Worm (Caenorhabditis elegans) whole organism, late embryonic: ENCODE measurements around the gene sre-24.

ENCODE experiments used
- C08G9.2 ChIP-seq: sonication (generic microtip); optimal IDR thresholded peaks from 2 replicates; lab custom pipeline; 2016; ENCODE audit warnings: mild to moderate bottlenecking, missing genetic modification characterization, moderate library complexity, missing compliant biosample characterization
- C38D4.7 ChIP-seq: fragments of 200-800 bp; sonication (Bioruptor generic); optimal IDR thresholded peaks from 2 replicates; lab custom pipeline; 2018; ENCODE audit warnings: mild to moderate bottlenecking, missing genetic modification characterization, moderate library complexity, missing compliant biosample characterization
- F13H6.1 ChIP-seq: sonication (generic microtip); optimal IDR thresholded peaks from 2 replicates; lab custom pipeline; 2016; ENCODE audit warnings: missing genetic modification characterization, missing compliant biosample characterization
- T23F11.4 ChIP-seq: fragments of 200-800 bp; sonication (Bioruptor generic); optimal IDR thresholded peaks from 2 replicates; lab custom pipeline; 2018; ENCODE audit warnings: mild to moderate bottlenecking, missing genetic modification characterization, missing compliant biosample characterization
- Y22D7AL.16 ChIP-seq: sonication (generic microtip); optimal IDR thresholded peaks from 2 replicates; lab custom pipeline; 2016; ENCODE audit warnings: missing genetic modification characterization, missing compliant biosample characterization
- ceh-19 ChIP-seq: fragments of 200-800 bp; sonication (Bioruptor generic); optimal IDR thresholded peaks from 2 replicates; lab custom pipeline; 2018; ENCODE audit warnings: mild to moderate bottlenecking, missing genetic modification characterization, missing compliant biosample characterization
- ceh-22 ChIP-seq: sonication (generic microtip); optimal IDR thresholded peaks from 2 replicates; lab custom pipeline; 2017; ENCODE audit warnings: missing biosample characterization, missing genetic modification characterization
- ceh-24 ChIP-seq: sonication (generic microtip); optimal IDR thresholded peaks from 2 replicates; lab custom pipeline; 2016; ENCODE audit warnings: mild to moderate bottlenecking, missing genetic modification characterization, missing compliant biosample characterization
- ceh-30 ChIP-seq: fragments of 150-350 bp; optimal IDR thresholded peaks from 2 replicates; lab custom pipeline; 2014; ENCODE audit warnings: missing biosample characterization, missing genetic modification characterization
- ceh-34 ChIP-seq: sonication (generic microtip); optimal IDR thresholded peaks from 2 replicates; lab custom pipeline; 2016; ENCODE audit warnings: mild to moderate bottlenecking, missing genetic modification characterization, missing compliant biosample characterization
- ceh-45 ChIP-seq: fragments of 200-800 bp; sonication (Bioruptor generic); IDR thresholded peaks from 2 replicates; pipeline ENCODE4 v1.3.6; 2022; ENCODE audit warnings: missing genetic modification reagents, missing genetic modification characterization, missing compliant biosample characterization
- ceh-48 ChIP-seq: sonication (generic microtip); optimal IDR thresholded peaks from 2 replicates; lab custom pipeline; 2016; ENCODE audit warnings: missing genetic modification characterization, inconsistent platforms, missing compliant biosample characterization
- ceh-6 ChIP-seq: fragments of 200-800 bp; sonication (Bioruptor generic); optimal IDR thresholded peaks from 2 replicates; lab custom pipeline; 2018; ENCODE audit warnings: mild to moderate bottlenecking, missing genetic modification characterization, missing compliant biosample characterization
- ceh-9 ChIP-seq: sonication (generic microtip); optimal IDR thresholded peaks from 2 replicates; lab custom pipeline; 2016; ENCODE audit warnings: mild to moderate bottlenecking, missing genetic modification characterization, inconsistent platforms, missing compliant biosample characterization
- che-1 ChIP-seq: sonication (generic microtip); optimal IDR thresholded peaks from 2 replicates; lab custom pipeline; 2016; ENCODE audit warnings: mild to moderate bottlenecking, missing genetic modification characterization, missing compliant biosample characterization
- dmd-4 ChIP-seq: sonication (generic microtip); optimal IDR thresholded peaks from 2 replicates; lab custom pipeline; 2016; ENCODE audit warnings: borderline replicate concordance, missing genetic modification characterization, missing compliant biosample characterization
- dve-1 ChIP-seq: sonication (generic microtip); optimal IDR thresholded peaks from 2 replicates; lab custom pipeline; 2017; ENCODE audit warnings: antibody characterized with exemption, mild to moderate bottlenecking, missing genetic modification characterization, missing compliant biosample characterization
- elt-2 ChIP-seq: sonication (generic microtip); optimal IDR thresholded peaks from 2 replicates; lab custom pipeline; 2016; ENCODE audit warnings: missing genetic modification reagents, missing genetic modification characterization, missing compliant biosample characterization
- ets-4 ChIP-seq: sonication (generic microtip); optimal IDR thresholded peaks from 2 replicates; lab custom pipeline; 2016; ENCODE audit warnings: missing genetic modification characterization, missing compliant biosample characterization
- eyg-1 ChIP-seq: sonication (generic microtip); optimal IDR thresholded peaks from 2 replicates; lab custom pipeline; 2016; ENCODE audit warnings: missing genotype, missing genetic modification characterization, missing compliant biosample characterization
- fkh-6 ChIP-seq: sonication (generic microtip); optimal IDR thresholded peaks from 2 replicates; lab custom pipeline; 2016; ENCODE audit warnings: missing genetic modification characterization, missing compliant biosample characterization
- hlh-15 ChIP-seq: sonication (generic microtip); optimal IDR thresholded peaks from 2 replicates; lab custom pipeline; 2016; ENCODE audit warnings: missing genetic modification characterization, missing compliant biosample characterization
- hlh-6 ChIP-seq: sonication (generic microtip); optimal IDR thresholded peaks from 2 replicates; lab custom pipeline; 2016; ENCODE audit warnings: missing genotype, missing genetic modification characterization, missing compliant biosample characterization
- lin-11 ChIP-seq: fragments of 200-800 bp; sonication (Bioruptor generic); optimal IDR thresholded peaks from 2 replicates; lab custom pipeline; 2018; ENCODE audit warnings: mild to moderate bottlenecking, missing genetic modification characterization, missing compliant biosample characterization
- madf-2 ChIP-seq: sonication (generic microtip); optimal IDR thresholded peaks from 2 replicates; lab custom pipeline; 2017; ENCODE audit warnings: missing genetic modification characterization, missing compliant biosample characterization
- mec-3 ChIP-seq: sonication (generic microtip); optimal IDR thresholded peaks from 2 replicates; lab custom pipeline; 2016; ENCODE audit warnings: borderline replicate concordance, missing genetic modification characterization, missing compliant biosample characterization
- nfya-1 ChIP-seq: sonication (generic microtip); optimal IDR thresholded peaks from 2 replicates; lab custom pipeline; 2017; ENCODE audit warnings: missing genetic modification characterization, mild to moderate bottlenecking, missing compliant biosample characterization, antibody characterized with exemption, moderate library complexity
- nhr-232 ChIP-seq: sonication (generic microtip); optimal IDR thresholded peaks from 2 replicates; lab custom pipeline; 2016; ENCODE audit warnings: missing genetic modification characterization, missing compliant biosample characterization
- odd-2 ChIP-seq: sonication (generic microtip); optimal IDR thresholded peaks from 2 replicates; lab custom pipeline; 2017; ENCODE audit warnings: antibody characterized with exemption, mild to moderate bottlenecking, missing genetic modification characterization, missing compliant biosample characterization
- pag-3 ChIP-seq: sonication (generic microtip); optimal IDR thresholded peaks from 2 replicates; lab custom pipeline; 2016; ENCODE audit warnings: missing compliant biosample characterization, missing genetic modification characterization, borderline replicate concordance
- pat-9 ChIP-seq: fragments of 200-800 bp; sonication (Bioruptor generic); optimal IDR thresholded peaks from 2 replicates; lab custom pipeline; 2018; ENCODE audit warnings: mild to moderate bottlenecking, missing genetic modification characterization, moderate library complexity, missing compliant biosample characterization
- pax-1 ChIP-seq: fragments of 150-350 bp; optimal IDR thresholded peaks from 2 replicates; lab custom pipeline; 2014; ENCODE audit warnings: missing biosample characterization, missing genetic modification characterization
- pros-1 ChIP-seq: fragments of 150-350 bp; optimal IDR thresholded peaks from 2 replicates; lab custom pipeline; 2014; ENCODE audit warnings: missing biosample characterization, missing genetic modification reagents, missing genetic modification characterization
- ref-2 ChIP-seq: sonication (generic microtip); optimal IDR thresholded peaks from 2 replicates; lab custom pipeline; 2016; ENCODE audit warnings: missing genetic modification characterization, missing compliant biosample characterization
- rnt-1 ChIP-seq: sonication (generic microtip); optimal IDR thresholded peaks from 2 replicates; lab custom pipeline; 2016; ENCODE audit warnings: missing genetic modification characterization, missing compliant biosample characterization
- sox-2 ChIP-seq: fragments of 200-800 bp; sonication (Bioruptor generic); IDR thresholded peaks from 2 replicates; pipeline ENCODE4 v1.3.6; 2022; ENCODE audit warnings: missing genetic modification reagents, missing genetic modification characterization, missing compliant biosample characterization
- sox-4 ChIP-seq: sonication (generic microtip); optimal IDR thresholded peaks from 2 replicates; lab custom pipeline; 2017; ENCODE audit warnings: mild to moderate bottlenecking, missing genetic modification characterization, inconsistent platforms, missing compliant biosample characterization
- syd-9 ChIP-seq: sonication (generic microtip); optimal IDR thresholded peaks from 2 replicates; lab custom pipeline; 2016; ENCODE audit warnings: mild to moderate bottlenecking, missing genetic modification characterization, moderate library complexity, missing compliant biosample characterization
- ttx-3 ChIP-seq: sonication (generic microtip); optimal IDR thresholded peaks from 2 replicates; lab custom pipeline; 2016; ENCODE audit warnings: missing genetic modification reagents, missing genetic modification characterization, missing compliant biosample characterization
- unc-42 ChIP-seq: sonication (generic microtip); optimal IDR thresholded peaks from 2 replicates; lab custom pipeline; 2016; ENCODE audit warnings: missing genotype, missing genetic modification characterization, missing compliant biosample characterization
- unc-86 ChIP-seq: sonication (generic microtip); optimal IDR thresholded peaks from 2 replicates; lab custom pipeline; 2016; ENCODE audit warnings: missing genetic modification characterization, missing compliant biosample characterization
- ztf-16 ChIP-seq: sonication (generic microtip); optimal IDR thresholded peaks from 2 replicates; lab custom pipeline; 2017; ENCODE audit warnings: missing genetic modification characterization, missing compliant biosample characterization

The sre-24 gene

ce11 chrV:2877509-2877908 lies 7.0 kb upstream of the sre-24 start, which contains the start of gene F37B4.10:
F37B4.10 (minus strand) TSS chrV:2877609.
- TF ChIP-seq madf-2 (tag; lab: Kevin White, UChicago) (no peak), dve-1 (tag; lab: Kevin White, UChicago) (no peak), ceh-9 (tag; lab: Kevin White, UChicago) (no peak), ceh-22 (tag; lab: Kevin White, UChicago) (no peak), ceh-30 (tag; lab: Kevin White, UChicago) (no peak), ceh-48 (no peak), ets-4 (tag; lab: Kevin White, UChicago) (no peak), odd-2 (no peak), fkh-6 (no peak), pros-1 (tag; lab: Kevin White, UChicago) (no peak), nhr-232 (tag; lab: Kevin White, UChicago) (no peak), unc-86 (no peak), dmd-4 (no peak), eyg-1 (no peak), mec-3 (tag; lab: Kevin White, UChicago) (no peak), ceh-34 (no peak), ttx-3 (tag; lab: Kevin White, UChicago) (no peak)

DNA sequence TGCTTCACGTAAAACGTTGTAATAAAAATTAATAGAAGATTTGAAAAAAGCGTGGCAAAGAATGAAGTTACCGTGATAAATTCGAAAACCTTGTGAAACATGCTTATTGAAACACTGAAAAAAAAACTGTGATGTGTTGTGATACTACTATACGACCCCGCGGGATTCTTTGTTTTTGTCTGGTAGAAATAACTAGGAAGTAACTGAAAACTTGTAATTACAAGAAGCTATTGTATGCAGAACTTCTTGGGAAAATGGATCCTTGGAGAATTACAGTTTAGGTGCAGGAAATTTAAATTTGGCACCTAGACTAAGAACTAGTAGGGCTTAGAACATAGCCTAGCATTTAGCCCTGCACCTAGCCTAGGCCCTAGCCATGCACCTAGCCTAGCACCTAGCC lies 4.7 kb upstream of the sre-24 start, which contains the start of gene str-39:
TSS of gene str-39 (minus strand) at position 101 of the 400 bp plus-strand sequence.
- TF ChIP-seq hlh-6 (tag; lab: Kevin White, UChicago), result no peak
- no peak for TF ChIP-seq pros-1 (tag; lab: Kevin White, UChicago)

DNA sequence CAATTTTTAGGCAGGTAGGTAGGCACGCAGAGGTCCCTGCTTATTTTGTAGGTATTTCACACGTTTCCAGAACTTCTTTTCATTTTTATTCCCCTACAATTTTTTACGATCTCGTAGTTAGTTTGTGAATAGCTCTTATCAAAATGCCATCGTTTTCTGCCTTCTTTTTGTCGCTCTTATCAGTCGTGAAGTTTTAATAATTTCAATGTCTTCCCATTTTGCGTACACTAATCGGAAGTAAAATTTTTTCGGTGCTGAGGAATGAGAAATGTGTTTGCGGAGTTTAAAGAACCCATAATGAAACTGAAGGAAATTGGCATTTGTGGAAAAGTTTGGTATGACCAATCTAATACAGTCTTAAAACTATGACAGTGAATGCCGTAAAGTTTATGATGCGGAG lies 4.2 kb upstream of the sre-24 start:
- TF ChIP-seq sox-4 (tag; lab: Kevin White, UChicago), result no peak
- TF ChIP-seq ref-2 (tag; lab: Kevin White, UChicago), result no peak
- no peak for TF ChIP-seq ceh-45
- TF ChIP-seq pag-3, result no peak
- no peak for TF ChIP-seq ets-4 (tag; lab: Kevin White, UChicago)
- TF ChIP-seq ceh-9 (tag; lab: Kevin White, UChicago), result no peak
- no peak for TF ChIP-seq Y22D7AL.16 (tag; lab: Kevin White, UChicago)
- TF ChIP-seq elt-2 (tag; lab: Kevin White, UChicago), result peak; percentile 26
- TF ChIP-seq, all 69 proteins: peak for 1

- TF ChIP-seq fkh-6 (no peak), sox-2 (no peak), hlh-15 (no peak), pat-9 (tag; lab: Kevin White, UChicago) (no peak), ceh-24 (tag; lab: Kevin White, UChicago) (no peak), ets-4 (tag; lab: Kevin White, UChicago) (no peak), T23F11.4 (GFP tag; lab: Kevin White, UChicago) (no peak), madf-2 (tag; lab: Kevin White, UChicago) (no peak), unc-42 (tag; lab: Kevin White, UChicago) (no peak), pag-3 (no peak)
These were observed 3.5 kb upstream of the sre-24 start, which contains the start of gene ifc-1 for ce11 chrV:2881016-2881415. ifc-1 (plus strand) TSS chrV:2881393.

- TF ChIP-seq C38D4.7 (GFP tag; lab: Kevin White, UChicago) (no peak), C08G9.2 (tag; lab: Kevin White, UChicago) (no peak), eyg-1 (no peak), sox-4 (tag; lab: Kevin White, UChicago) (no peak), che-1 (tag; lab: Kevin White, UChicago) (no peak), dve-1 (tag; lab: Kevin White, UChicago) (no peak), ceh-6 (no peak), ceh-19 (GFP tag; lab: Kevin White, UChicago) (no peak), syd-9 (tag; lab: Kevin White, UChicago) (no peak), lin-11 (tag; lab: Kevin White, UChicago) (no peak), rnt-1 (tag; lab: Kevin White, UChicago) (no peak), nfya-1 (no peak), ztf-16 (tag; lab: Kevin White, UChicago) (no peak), pax-1 (tag; lab: Kevin White, UChicago) (no peak), hlh-15 (no peak), pros-1 (tag; lab: Kevin White, UChicago) (no peak), F13H6.1 (tag; lab: Kevin White, UChicago) (no peak), ceh-22 (tag; lab: Kevin White, UChicago) (no peak), sox-2 (no peak), nhr-232 (tag; lab: Kevin White, UChicago) (no peak)
- TF ChIP-seq, all 69 proteins: peak for 0
These were observed 2.9 kb upstream of the sre-24 start for ce11 chrV:2881565-2881964.
